Worm (Caenorhabditis elegans) whole organism, L1 larva: ENCODE measurements around the gene pgph-1.
A peak's percentile ranks its signal among the peaks of the same experiment; 100 is the strongest.

Source experiments
- C04F5.9 ChIP-seq: sonication (generic microtip); optimal IDR thresholded peaks from 2 replicates; lab custom pipeline; 2016; ENCODE audit warnings: missing genetic modification characterization, missing compliant biosample characterization
- alr-1 ChIP-seq: fragments of 200-800 bp; sonication (Bioruptor generic); optimal IDR thresholded peaks from 2 replicates; lab custom pipeline; 2018; ENCODE audit warnings: borderline replicate concordance, mild to moderate bottlenecking, missing genetic modification characterization, missing compliant biosample characterization
- aly-2 ChIP-seq: fragments of 150-350 bp; optimal IDR thresholded peaks from 2 replicates; lab custom pipeline; 2014; ENCODE audit warnings: missing biosample characterization, missing genetic modification characterization
- ama-1 ChIP-seq: fragments of 150-350 bp; optimal IDR thresholded peaks from 2 replicates; lab custom pipeline; 2014
- ceh-63 ChIP-seq: fragments of 200-800 bp; sonication (Bioruptor generic); optimal IDR thresholded peaks from 2 replicates; lab custom pipeline; 2018; ENCODE audit warnings: mild to moderate bottlenecking, missing genetic modification characterization, missing compliant biosample characterization
- ceh-82 ChIP-seq, 3 experiments: fragments of 150-350 bp in 1 of 3; sonication (generic microtip) in 2 of 3; optimal IDR thresholded peaks; 2 replicates each; lab custom pipeline; 2014 to 2017; ENCODE audit warnings: missing biosample characterization in 3 of 3, missing genetic modification characterization in 3 of 3
- ceh-88 ChIP-seq: fragments of 200-800 bp; sonication (Bioruptor generic); IDR thresholded peaks from 2 replicates; pipeline ENCODE4 v1.3.6; 2022; ENCODE audit warnings: missing genetic modification characterization, missing compliant biosample characterization
- ceh-90 ChIP-seq: sonication (generic microtip); optimal IDR thresholded peaks from 2 replicates; lab custom pipeline; 2016; ENCODE audit warnings: missing genetic modification characterization, missing compliant biosample characterization
- ces-1 ChIP-seq: fragments of 150-350 bp; optimal IDR thresholded peaks from 2 replicates; lab custom pipeline; 2014; ENCODE audit warnings: missing biosample characterization, missing genetic modification reagents, missing genetic modification characterization
- dpl-1 ChIP-seq, 3 experiments: fragments of 150-350 bp in 2 of 3; sonication (generic microtip) in 1 of 3; optimal IDR thresholded peaks; 2 replicates each; lab custom pipeline; 2014 to 2017; ENCODE audit warnings: missing biosample characterization in 3 of 3, missing genetic modification characterization in 3 of 3, missing genetic modification reagents in 3 of 3
- dsc-1 ChIP-seq: sonication (generic microtip); optimal IDR thresholded peaks from 2 replicates; lab custom pipeline; 2016; ENCODE audit warnings: mild to moderate bottlenecking, missing genetic modification characterization, missing compliant biosample characterization
- efl-3 ChIP-seq: fragments of 200-800 bp; sonication (Bioruptor generic); optimal IDR thresholded peaks from 2 replicates; lab custom pipeline; 2018; ENCODE audit warnings: mild to moderate bottlenecking, missing genetic modification characterization, missing compliant biosample characterization
- egl-13 ChIP-seq: sonication (generic microtip); optimal IDR thresholded peaks from 2 replicates; lab custom pipeline; 2016; ENCODE audit warnings: missing genotype, missing genetic modification reagents, missing genetic modification characterization, missing compliant biosample characterization
- elt-2 ChIP-seq: sonication (generic microtip); optimal IDR thresholded peaks from 2 replicates; lab custom pipeline; 2016; ENCODE audit warnings: missing genetic modification characterization, mild to moderate bottlenecking, inconsistent platforms, missing compliant biosample characterization, missing genetic modification reagents
- ets-5 ChIP-seq: fragments of 200-800 bp; sonication (Bioruptor generic); IDR thresholded peaks from 2 replicates; pipeline ENCODE4 v1.3.6; 2022; ENCODE audit warnings: missing genetic modification characterization, missing compliant biosample characterization
- fkh-10 ChIP-seq: sonication (generic microtip); optimal IDR thresholded peaks from 2 replicates; lab custom pipeline; 2017; ENCODE audit warnings: missing biosample characterization, missing genetic modification reagents, missing genetic modification characterization
- fkh-8 ChIP-seq: sonication (generic microtip); optimal IDR thresholded peaks from 2 replicates; lab custom pipeline; 2016; ENCODE audit warnings: mild to moderate bottlenecking, missing genetic modification characterization, missing compliant biosample characterization
- fos-1 ChIP-seq: fragments of 150-350 bp; optimal IDR thresholded peaks from 2 replicates; lab custom pipeline; 2014; ENCODE audit warnings: missing biosample characterization, missing genetic modification characterization
- hpl-2 ChIP-seq: fragments of 150-350 bp; optimal IDR thresholded peaks from 2 replicates; lab custom pipeline; 2014; ENCODE audit warnings: missing biosample characterization, missing genetic modification reagents, missing genetic modification characterization
- irx-1 ChIP-seq: sonication (generic microtip); optimal IDR thresholded peaks from 2 replicates; lab custom pipeline; 2016; ENCODE audit warnings: missing genetic modification characterization, missing compliant biosample characterization
- isw-1 ChIP-seq: fragments of 200-800 bp; sonication (Bioruptor generic); IDR thresholded peaks from 2 replicates; pipeline ENCODE4 v1.3.6; 2022; ENCODE audit warnings: missing genetic modification characterization, missing compliant biosample characterization
- jun-1 ChIP-seq: fragments of 150-350 bp; optimal IDR thresholded peaks from 2 replicates; lab custom pipeline; 2014; ENCODE audit warnings: missing biosample characterization, missing genetic modification reagents, missing genetic modification characterization
- lin-13 ChIP-seq: fragments of 150-350 bp; optimal IDR thresholded peaks from 2 replicates; lab custom pipeline; 2014; ENCODE audit warnings: missing biosample characterization, missing genetic modification reagents, missing genetic modification characterization
- lin-14 ChIP-seq: fragments of 200-800 bp; sonication (Bioruptor generic); optimal IDR thresholded peaks from 2 replicates; lab custom pipeline; 2018; ENCODE audit warnings: mild to moderate bottlenecking, missing genetic modification characterization, moderate library complexity, missing compliant biosample characterization
- lin-39 ChIP-seq: fragments of 150-350 bp; optimal IDR thresholded peaks from 2 replicates; lab custom pipeline; 2014; ENCODE audit warnings: missing biosample characterization, missing genetic modification reagents, missing genetic modification characterization
- lir-3 ChIP-seq: sonication (generic microtip); optimal IDR thresholded peaks from 2 replicates; lab custom pipeline; 2016; ENCODE audit warnings: mild to moderate bottlenecking, missing genetic modification characterization, moderate library complexity, missing compliant biosample characterization; ENCODE audit not compliant: poor library complexity
- lsy-2 ChIP-seq, 2 experiments: fragments of 150-350 bp; optimal IDR thresholded peaks; 2 replicates each; lab custom pipeline; 2014; ENCODE audit warnings: missing biosample characterization in 2 of 2, missing genetic modification characterization in 2 of 2
- mdl-1 ChIP-seq, 2 experiments: fragments of 150-350 bp; optimal IDR thresholded peaks; 2 replicates each; lab custom pipeline; 2014 to 2017; ENCODE audit warnings: missing biosample characterization in 2 of 2, missing genetic modification characterization in 2 of 2, inconsistent platforms in 1 of 2
- mep-1 ChIP-seq: fragments of 150-350 bp; optimal IDR thresholded peaks from 2 replicates; lab custom pipeline; 2014; ENCODE audit warnings: missing biosample characterization, missing genetic modification characterization
- nhr-11 ChIP-seq: fragments of 150-350 bp; optimal IDR thresholded peaks from 2 replicates; lab custom pipeline; 2014; ENCODE audit warnings: missing biosample characterization, missing genetic modification characterization
- nhr-12 ChIP-seq: sonication (generic microtip); optimal IDR thresholded peaks from 2 replicates; lab custom pipeline; 2017; ENCODE audit warnings: missing biosample characterization, missing genetic modification characterization
- nhr-20 ChIP-seq: sonication (generic microtip); optimal IDR thresholded peaks from 2 replicates; lab custom pipeline; 2016; ENCODE audit warnings: mild to moderate bottlenecking, missing genetic modification characterization, missing compliant biosample characterization
- nhr-237 ChIP-seq: fragments of 150-350 bp; optimal IDR thresholded peaks from 2 replicates; lab custom pipeline; 2014; ENCODE audit warnings: missing biosample characterization, missing genetic modification characterization
- nhr-71 ChIP-seq: sonication (generic microtip); optimal IDR thresholded peaks from 2 replicates; lab custom pipeline; 2016; ENCODE audit warnings: mild to moderate bottlenecking, missing genetic modification characterization, moderate library complexity, missing compliant biosample characterization
- nhr-77 ChIP-seq: fragments of 150-350 bp; optimal IDR thresholded peaks from 2 replicates; lab custom pipeline; 2014; ENCODE audit warnings: missing biosample characterization, missing genetic modification characterization
- nhr-90 ChIP-seq: sonication (generic microtip); optimal IDR thresholded peaks from 2 replicates; lab custom pipeline; 2016; ENCODE audit warnings: mild to moderate bottlenecking, missing genetic modification characterization, missing compliant biosample characterization; ENCODE audit not compliant: poor library complexity
- pqm-1 ChIP-seq: sonication (generic microtip); optimal IDR thresholded peaks from 3 replicates; lab custom pipeline; 2017; ENCODE audit warnings: missing biosample characterization, missing genetic modification characterization
- sptf-1 ChIP-seq: fragments of 150-350 bp; optimal IDR thresholded peaks from 2 replicates; lab custom pipeline; 2014; ENCODE audit warnings: missing biosample characterization, missing genetic modification characterization
- sup-37 ChIP-seq: fragments of 200-800 bp; sonication (Bioruptor generic); optimal IDR thresholded peaks from 2 replicates; lab custom pipeline; 2018; ENCODE audit warnings: mild to moderate bottlenecking, missing genetic modification characterization, missing compliant biosample characterization
- swsn-7 ChIP-seq: sonication (generic microtip); optimal IDR thresholded peaks from 2 replicates; lab custom pipeline; 2016; ENCODE audit warnings: missing genetic modification characterization, missing compliant biosample characterization
- tbx-2 ChIP-seq: sonication (generic microtip); optimal IDR thresholded peaks from 2 replicates; lab custom pipeline; 2016; ENCODE audit warnings: missing genetic modification characterization, missing compliant biosample characterization
- tlp-1 ChIP-seq: fragments of 150-350 bp; optimal IDR thresholded peaks from 2 replicates; lab custom pipeline; 2014; ENCODE audit warnings: missing biosample characterization, missing genetic modification characterization
- unc-130 ChIP-seq: fragments of 150-350 bp; optimal IDR thresholded peaks from 2 replicates; lab custom pipeline; 2017; ENCODE audit warnings: missing biosample characterization, missing genetic modification characterization, inconsistent platforms
- unc-62 ChIP-seq: fragments of 150-350 bp; optimal IDR thresholded peaks from 2 replicates; lab custom pipeline; 2014; ENCODE audit warnings: missing biosample characterization, missing genetic modification reagents, missing genetic modification characterization
- unc-86 ChIP-seq: sonication (generic microtip); optimal IDR thresholded peaks from 2 replicates; lab custom pipeline; 2016; ENCODE audit warnings: missing genetic modification characterization, missing compliant biosample characterization
- unc-98 ChIP-seq: fragments of 200-800 bp; sonication (Bioruptor generic); IDR thresholded peaks from 2 replicates; pipeline ENCODE4 v1.3.6; 2022; ENCODE audit warnings: missing genetic modification characterization, missing compliant biosample characterization
- vab-15 ChIP-seq: sonication (generic microtip); optimal IDR thresholded peaks from 2 replicates; lab custom pipeline; 2017; ENCODE audit warnings: missing genotype, mild to moderate bottlenecking, missing genetic modification characterization, missing compliant biosample characterization
- xbp-1 ChIP-seq: sonication (generic microtip); optimal IDR thresholded peaks from 2 replicates; lab custom pipeline; 2016; ENCODE audit warnings: missing genetic modification characterization, missing compliant biosample characterization
- zag-1 ChIP-seq: fragments of 150-350 bp; optimal IDR thresholded peaks from 2 replicates; lab custom pipeline; 2014; ENCODE audit warnings: missing biosample characterization, missing genetic modification characterization
- zip-4 ChIP-seq: fragments of 200-800 bp; sonication (Bioruptor generic); optimal IDR thresholded peaks from 2 replicates; lab custom pipeline; 2018; ENCODE audit warnings: mild to moderate bottlenecking, missing genetic modification characterization, moderate library complexity, missing compliant biosample characterization
- ztf-11 ChIP-seq, 2 experiments: sonication (generic microtip); optimal IDR thresholded peaks; 2 replicates each; lab custom pipeline; 2016 to 2017; ENCODE audit warnings: missing genetic modification characterization in 2 of 2, missing biosample characterization in 1 of 2, missing compliant biosample characterization in 1 of 2

The pgph-1 gene

ce11 chrV:5790497-5791280 is 37.4 kb upstream of the pgph-1 start, which contains the start of the genes nhr-142 and F44E7.9 (continued):
- TF ChIP-seq lir-3 (tag; lab: Kevin White, UChicago) (peak; percentile 70), tlp-1 (no peak), lin-39 (tag; lab: Kevin White, UChicago) (peak; percentile 60), fkh-8 (tag; lab: Kevin White, UChicago) (peak; percentile 87), ceh-63 (GFP tag; lab: Kevin White, UChicago) (no peak), nhr-90 (tag; lab: Kevin White, UChicago) (peak; percentile 90), xbp-1 (tag; lab: Kevin White, UChicago) (peak; percentile 87), ztf-11 (tag; optimal IDR thresholded peaks at IDR 0.05; lab: Kevin White, UChicago) (peak in 1 of 2 experiments; percentile 75), nhr-11 (tag; lab: Kevin White, UChicago) (peak; percentile 42), ceh-82 (tag; optimal IDR thresholded peaks at IDR 0.05; lab: Kevin White, UChicago) (peak; percentile 89 to 90 (median 90)), lin-13 (peak; percentile 89), unc-62 (GFP tag; lab: Kevin White, UChicago) (no peak), ceh-90 (tag; lab: Kevin White, UChicago) (no peak), sptf-1 (tag; lab: Kevin White, UChicago) (no peak), isw-1 (peak; percentile 73), nhr-237 (tag; lab: Kevin White, UChicago) (peak; percentile 64), lin-14 (GFP tag; lab: Kevin White, UChicago) (peak; percentile 91), zag-1 (tag; lab: Kevin White, UChicago) (no peak), alr-1 (tag; lab: Kevin White, UChicago) (no peak), aly-2 (no peak), hpl-2 (GFP tag; lab: Kevin White, UChicago) (no peak), C04F5.9 (peak; percentile 57), unc-86 (peak; percentile 84), swsn-7 (tag; lab: Kevin White, UChicago) (peak; percentile 84), elt-2 (tag; lab: Kevin White, UChicago) (peak; percentile 42), mdl-1 (tag; optimal IDR thresholded peaks at IDR 0.05; lab: Kevin White, UChicago) (peak in 1 of 2 experiments; percentile 55), dsc-1 (tag; lab: Kevin White, UChicago) (peak; percentile 79), pqm-1 (tag; lab: Kevin White, UChicago) (no peak), ets-5 (GFP tag; lab: Robert Waterston, UW) (no peak), efl-3 (no peak), unc-98 (no peak), nhr-20 (tag; lab: Kevin White, UChicago) (peak; percentile 90), unc-130 (tag; lab: Kevin White, UChicago) (peak; percentile 50), nhr-77 (peak; percentile 71), mep-1 (tag; lab: Kevin White, UChicago) (peak; percentile 91), lsy-2 (tag; optimal IDR thresholded peaks at IDR 0.05; lab: Kevin White, UChicago) (peak; percentile 82 to 90), jun-1 (tag; lab: Kevin White, UChicago) (peak; percentile 64), ceh-88 (GFP tag; lab: Robert Waterston, UW) (0 out of 2 replicates have a peak, but pooled peaks have one; percentile 15), sup-37 (GFP tag; lab: Kevin White, UChicago) (peak; percentile 40), nhr-12 (tag; lab: Kevin White, UChicago) (no peak), tbx-2 (tag; lab: Kevin White, UChicago) (peak; percentile 85), fos-1 (peak; percentile 75), vab-15 (tag; lab: Kevin White, UChicago) (peak; percentile 24), ama-1 (lab: Kevin White, UChicago) (no peak), zip-4 (GFP tag; lab: Kevin White, UChicago) (peak; percentile 38), egl-13 (tag; lab: Kevin White, UChicago) (peak; percentile 80), ces-1 (GFP tag; lab: Kevin White, UChicago) (no peak), irx-1 (tag; lab: Kevin White, UChicago) (peak; percentile 83), fkh-10 (GFP tag; lab: Kevin White, UChicago) (peak; percentile 77), dpl-1 (GFP tag; optimal IDR thresholded peaks at IDR 0.05; lab: Kevin White, UChicago) (peak; percentile 72 to 84 (median 82)), nhr-71 (tag; lab: Kevin White, UChicago) (peak; percentile 92)
